Fruit fly (Drosophila melanogaster): ENCODE data around the gene CG5280.

- TF ChIP-seq nerfin-1 (tag; optimal IDR thresholded peaks at IDR 0.05) (no peak), CG8359 (GFP tag; optimal IDR thresholded peaks at IDR 0.05; ENCODE audit: borderline replicate concordance) (no peak), Adf1 (GFP tag; IDR thresholded peaks at IDR 0.05) (no peak), CG2116 (GFP tag; optimal IDR thresholded peaks at IDR 0.05) (no peak), repo (GFP tag; optimal IDR thresholded peaks at IDR 0.05) (no peak), CG10267 (tag; optimal IDR thresholded peaks at IDR 0.05) (no peak), kay (GFP tag; optimal IDR thresholded peaks at IDR 0.05) (no peak), hth (optimal IDR thresholded peaks at IDR 0.05) (no peak), Hand (GFP tag; optimal IDR thresholded peaks at IDR 0.05) (no peak), MBD-R2 (GFP tag; IDR thresholded peaks at IDR 0.05) (no peak), CG11723 (GFP tag; optimal IDR thresholded peaks at IDR 0.05) (no peak), dmrt99B (tag; optimal IDR thresholded peaks at IDR 0.05) (no peak), sisA (GFP tag; IDR thresholded peaks at IDR 0.05) (no peak)
These were observed 23.7 kb upstream of the CG5280 start for dm6 chr3L:9013745-9014144.
